Worm (Caenorhabditis elegans): Measurements from ENCODE around the gene zfp-2.

ce11 chrII:9604063-9604462 lies 46.6 kb downstream of the zfp-2 start:
- no peak for TF ChIP-seq nhr-47 (tag; optimal IDR thresholded peaks at IDR 0.05)
- TF ChIP-seq blmp-1 (tag; optimal IDR thresholded peaks at IDR 0.05), result peak; percentile 44

Data from whole organism, L1 larva.